Worm (Caenorhabditis elegans) whole organism, L3 larva: ENCODE results near the gene T26C5.4.

ENCODE experiments used
- ceh-82 ChIP-seq: fragments of 150-350 bp; optimal IDR thresholded peaks from 2 replicates; lab custom pipeline; 2014; ENCODE audit warnings: missing biosample characterization, missing genetic modification characterization
- elt-2 ChIP-seq: sonication (generic microtip); optimal IDR thresholded peaks from 2 replicates; lab custom pipeline; 2016; ENCODE audit warnings: missing genetic modification reagents, mild to moderate bottlenecking, missing genetic modification characterization, missing compliant biosample characterization
- elt-3 ChIP-seq, 3 experiments: fragments of 150-350 bp in 1 of 3; sonication (generic microtip) in 2 of 3; optimal IDR thresholded peaks; 2 replicates in 2 of 3; 4 replicates in 1 of 3; lab custom pipeline; 2014 to 2017; ENCODE audit warnings: missing biosample characterization in 3 of 3, missing genetic modification characterization in 3 of 3
- nfya-1 ChIP-seq: sonication (generic microtip); optimal IDR thresholded peaks from 2 replicates; lab custom pipeline; 2017; ENCODE audit warnings: missing genetic modification characterization, mild to moderate bottlenecking, missing compliant biosample characterization, antibody characterized with exemption, moderate library complexity; ENCODE audit not compliant: insufficient read depth
- nhr-237 ChIP-seq: fragments of 150-350 bp; optimal IDR thresholded peaks from 2 replicates; lab custom pipeline; 2014; ENCODE audit warnings: missing biosample characterization, missing genetic modification characterization

- no peak for TF ChIP-seq nfya-1 (tag; lab: Kevin White, UChicago)
- no peak for TF ChIP-seq ceh-82 (tag; lab: Kevin White, UChicago)
- no peak for TF ChIP-seq nhr-237
- no peak for TF ChIP-seq elt-3 (tag; optimal IDR thresholded peaks at IDR 0.05; lab: Kevin White, UChicago)
- TF ChIP-seq elt-2: no peak
These were observed 18.7 kb upstream of the T26C5.4 start for ce11 chrII:9268983-9269382.
